Worm (Caenorhabditis elegans): ENCODE data around the gene mrp-7.

mrp-7 gene

DNA sequence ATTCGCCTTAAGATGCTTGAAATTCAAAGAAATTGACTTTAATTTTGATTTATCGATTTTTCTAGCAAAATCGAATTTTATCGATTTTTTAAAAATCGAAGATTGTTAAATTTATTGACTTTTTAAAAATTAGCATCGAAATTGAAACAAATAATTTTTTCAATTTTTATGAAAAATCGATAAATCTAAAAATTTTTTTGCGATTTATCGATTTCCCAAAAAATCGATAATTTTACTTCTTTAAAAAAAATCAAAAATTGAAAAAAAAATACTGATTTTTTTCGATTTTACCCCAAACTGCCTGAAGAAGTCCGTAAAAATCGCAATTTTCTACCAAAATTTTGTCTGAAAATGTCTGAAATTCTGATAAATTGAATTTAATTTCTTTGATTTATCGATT, 17.3 kb downstream of the mrp-7 start:
- no peak for TF ChIP-seq mcd-1 (GFP tag; IDR thresholded peaks at IDR 0.05)
- no peak for TF ChIP-seq ztf-25 (GFP tag; IDR thresholded peaks at IDR 0.05)
- no peak for TF ChIP-seq lin-40 (tag; optimal IDR thresholded peaks at IDR 0.05)
- TF ChIP-seq ceh-91 (GFP tag; IDR thresholded peaks at IDR 0.05) = no peak
- no peak for TF ChIP-seq xnd-1 (tag; optimal IDR thresholded peaks at IDR 0.05)
- TF ChIP-seq aptf-2 (GFP tag; conservative IDR thresholded peaks at IDR 0.05) = no peak
- no peak for TF ChIP-seq unc-62 (GFP tag; optimal IDR thresholded peaks at IDR 0.05)

ce11 chrV:19697348-19698172, 22.9 kb downstream of the mrp-7 start, which contains the start of the genes Y43F8C.13 and ani-3:
Y43F8C.13 (minus strand) TSS chrV:19697398.
ani-3 (plus strand) TSS chrV:19697732.
- no peak for TF ChIP-seq F49E8.2 (tag; optimal IDR thresholded peaks at IDR 0.05; ENCODE audit: insufficient read depth)
- TF ChIP-seq lin-26 (GFP tag; IDR thresholded peaks at IDR 0.05) = no peak
- TF ChIP-seq egrh-3 (GFP tag; IDR thresholded peaks at IDR 0.05) = peak; percentile 28; the same call in 1 of the 2 replicates
- TF ChIP-seq xnd-1 (tag; optimal IDR thresholded peaks at IDR 0.05) = peak; percentile 73
- peak; percentile 9 for TF ChIP-seq lin-54 (GFP tag; optimal IDR thresholded peaks at IDR 0.05)
- TF ChIP-seq efl-1 (GFP tag; optimal IDR thresholded peaks at IDR 0.05) = peak; percentile 2
- TF ChIP-seq snpc-4 (GFP tag; optimal IDR thresholded peaks at IDR 0.05) = no peak
- TF ChIP-seq snpc-4 (tag; optimal IDR thresholded peaks at IDR 0.05) = peak in 1 of 4 experiments; percentile 7
- TF ChIP-seq B0336.3 (GFP tag; IDR thresholded peaks at IDR 0.05) = peak; percentile 38; the same call in 1 of the 2 replicates
- no peak for TF ChIP-seq madf-3 (GFP tag; IDR thresholded peaks at IDR 0.05)
- peak; percentile 75 for TF ChIP-seq madf-6 (GFP tag; IDR thresholded peaks at IDR 0.05)
- peak; percentile 51 for TF ChIP-seq nhr-80 (tag; optimal IDR thresholded peaks at IDR 0.05)
- TF ChIP-seq mcd-1 (GFP tag; IDR thresholded peaks at IDR 0.05) = 0 out of 2 replicates have a peak, but pooled peaks have one; percentile 9
- TF ChIP-seq aptf-3 (GFP tag; IDR thresholded peaks at IDR 0.05) = no peak
- TF ChIP-seq F33H1.4 (GFP tag; IDR thresholded peaks at IDR 0.05) = peak; percentile 87
- peak; percentile 16 for TF ChIP-seq him-1 (tag; optimal IDR thresholded peaks at IDR 0.05)
- no peak for TF ChIP-seq nfyb-1 (GFP tag; IDR thresholded peaks at IDR 0.05)
- TF ChIP-seq D2030.7 (GFP tag; IDR thresholded peaks at IDR 0.05) = peak; percentile 31; the same call in 1 of the 2 replicates
- TF ChIP-seq Y79H2A.3 (GFP tag; conservative IDR thresholded peaks at IDR 0.05) = no peak
- TF ChIP-seq madf-8 (GFP tag; conservative IDR thresholded peaks at IDR 0.05) = peak; percentile 47; the same call in 1 of the 2 replicates
- TF ChIP-seq hrde-1 (tag; optimal IDR thresholded peaks at IDR 0.05; ENCODE audit: borderline replicate concordance) = no peak
- TF ChIP-seq lsl-1 (GFP tag; optimal IDR thresholded peaks at IDR 0.05) = peak; percentile 77
- no peak for TF ChIP-seq sptf-2 (GFP tag; optimal IDR thresholded peaks at IDR 0.05)
- peak; percentile 81 for TF ChIP-seq zfh-2 (GFP tag; conservative IDR thresholded peaks at IDR 0.05)

DNA sequence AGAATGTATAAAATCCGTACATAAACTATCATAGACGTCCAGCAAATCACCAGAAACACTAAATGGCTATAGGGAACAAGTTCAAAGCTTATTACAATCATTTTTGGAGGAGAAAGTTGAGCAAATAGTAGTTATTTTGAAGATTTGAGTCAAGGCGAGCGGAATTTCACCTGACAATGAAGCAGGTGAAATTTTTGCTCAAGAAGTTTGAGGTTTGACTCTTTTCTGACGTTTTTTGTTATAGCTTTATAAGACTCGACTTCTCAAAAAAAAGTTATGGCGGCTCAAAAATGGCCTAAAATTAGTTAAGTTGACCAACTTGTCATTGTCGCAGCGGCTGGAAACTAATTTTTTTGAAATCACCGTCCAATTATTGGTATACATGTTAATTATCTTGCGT, 34.2 kb downstream of the mrp-7 start, which contains the start of gene srv-3:
srv-3 (minus strand) TSS at position 101 of the 400 bp plus-strand sequence.
- TF ChIP-seq athp-1 (tag; optimal IDR thresholded peaks at IDR 0.05) = no peak
- no peak for TF ChIP-seq zfh-2 (GFP tag; conservative IDR thresholded peaks at IDR 0.05)
- TF ChIP-seq lsy-27 (tag; optimal IDR thresholded peaks at IDR 0.05; ENCODE audit: borderline replicate concordance, insufficient read depth) = no peak
- no peak for TF ChIP-seq dox-1 (GFP tag; IDR thresholded peaks at IDR 0.05)
- no peak for TF ChIP-seq ztf-28 (GFP tag; IDR thresholded peaks at IDR 0.05)
- no peak for TF ChIP-seq Y79H2A.3 (GFP tag; conservative IDR thresholded peaks at IDR 0.05)
- TF ChIP-seq ets-4 (GFP tag; optimal IDR thresholded peaks at IDR 0.05) = no peak
- no peak for TF ChIP-seq ekl-4 (GFP tag; IDR thresholded peaks at IDR 0.05)
- no peak for TF ChIP-seq nhr-120 (GFP tag; IDR thresholded peaks at IDR 0.05)
- no peak for TF ChIP-seq mxl-1 (tag; optimal IDR thresholded peaks at IDR 0.05)
- no peak for TF ChIP-seq lin-54 (GFP tag; optimal IDR thresholded peaks at IDR 0.05)
- TF ChIP-seq attf-3 (GFP tag; conservative IDR thresholded peaks at IDR 0.05) = no peak
- TF ChIP-seq nhr-179 (tag; optimal IDR thresholded peaks at IDR 0.05) = no peak
- no peak for TF ChIP-seq ccch-3 (GFP tag; optimal IDR thresholded peaks at IDR 0.05)
- TF ChIP-seq dpl-1 (GFP tag; optimal IDR thresholded peaks at IDR 0.05) = no peak
- no peak for TF ChIP-seq C17E4.6 (GFP tag; IDR thresholded peaks at IDR 0.05)
- TF ChIP-seq nfya-1 (tag; optimal IDR thresholded peaks at IDR 0.05; ENCODE audit: borderline replicate concordance, insufficient read depth) = no peak
